Worm (Caenorhabditis elegans) whole organism, L2 larva: ENCODE data around the gene nas-24.

Experiments used
- elt-1 ChIP-seq: fragments of 150-350 bp; optimal IDR thresholded peaks from 2 replicates; lab custom pipeline; 2014; ENCODE audit warnings: missing biosample characterization, missing genetic modification characterization
- nhr-23 ChIP-seq: fragments of 150-350 bp; optimal IDR thresholded peaks from 2 replicates; lab custom pipeline; 2014; ENCODE audit warnings: missing biosample characterization, missing genetic modification reagents, missing genetic modification characterization
- nhr-237 ChIP-seq: fragments of 150-350 bp; optimal IDR thresholded peaks from 2 replicates; lab custom pipeline; 2014; ENCODE audit warnings: missing biosample characterization, missing genetic modification characterization
- peb-1 ChIP-seq: fragments of 150-350 bp; optimal IDR thresholded peaks from 2 replicates; lab custom pipeline; 2014; ENCODE audit warnings: missing biosample characterization, missing genetic modification characterization

- TF ChIP-seq nhr-23 (no peak), elt-1 (tag; lab: Kevin White, UChicago) (no peak), nhr-237 (tag; lab: Kevin White, UChicago) (no peak), peb-1 (no peak)
Observed at ce11 chrV:13763723-13764122, 5.5 kb upstream of the nas-24 start.
